Worm (Caenorhabditis elegans): ENCODE results near the gene F23H12.3.

F23H12.3 gene

DNA sequence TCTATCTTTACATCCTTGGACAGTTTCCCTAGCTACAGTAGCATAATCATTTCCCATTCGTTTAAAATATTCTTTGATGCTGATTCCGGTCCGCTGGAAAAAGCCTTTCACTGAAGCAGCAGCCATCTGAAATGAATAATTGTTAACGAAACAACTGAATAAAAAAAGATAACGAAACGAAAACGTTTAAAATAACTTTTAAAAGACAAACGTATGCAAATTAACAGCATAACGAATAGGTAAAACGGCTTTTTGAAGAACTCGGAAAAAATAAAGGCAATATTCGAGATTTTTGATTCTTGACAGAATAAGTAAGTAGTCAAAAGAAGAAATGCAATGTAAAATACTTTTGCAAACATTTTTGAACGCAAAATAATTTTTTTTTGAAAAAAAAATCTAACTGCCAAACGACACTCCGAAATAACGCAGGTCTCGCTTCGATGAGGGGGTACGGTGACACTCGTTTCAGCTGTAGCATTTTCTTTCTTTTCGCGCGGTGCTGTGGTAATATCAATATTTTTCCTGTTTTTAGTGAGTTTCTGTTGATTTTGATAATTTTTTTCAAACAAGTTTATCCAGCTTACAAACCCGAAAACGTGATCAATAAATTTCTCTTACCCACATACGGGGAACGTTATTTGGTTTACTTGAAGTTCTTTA is 26.9 kb upstream of the F23H12.3 start, which contains the start of the genes R04F11.5 and R04F11.2 (continued):
- TF ChIP-seq F10E7.11 (tag; optimal IDR thresholded peaks at IDR 0.05) (no peak), sea-2 (GFP tag; IDR thresholded peaks at IDR 0.05) (no peak), zfh-2 (GFP tag; conservative IDR thresholded peaks at IDR 0.05) (no peak), lir-1 (GFP tag; conservative IDR thresholded peaks at IDR 0.05) (no peak), ets-4 (GFP tag; optimal IDR thresholded peaks at IDR 0.05) (no peak), nhr-120 (GFP tag; IDR thresholded peaks at IDR 0.05) (no peak), mel-28 (tag; optimal IDR thresholded peaks at IDR 0.05; ENCODE audit: borderline replicate concordance) (no peak), ceh-40 (GFP tag; IDR thresholded peaks at IDR 0.05) (no peak), madf-10 (tag; optimal IDR thresholded peaks at IDR 0.05) (no peak), tbp1 (GFP tag; optimal IDR thresholded peaks at IDR 0.05) (peak; percentile 60), ztf-3 (GFP tag; optimal IDR thresholded peaks at IDR 0.05) (no peak), Y95B8A.8 (GFP tag; IDR thresholded peaks at IDR 0.05) (peak; percentile 79), atf-7 (tag; optimal IDR thresholded peaks at IDR 0.05) (no peak), lin-40 (tag; optimal IDR thresholded peaks at IDR 0.05) (peak; percentile 54), dpff-1 (tag; optimal IDR thresholded peaks at IDR 0.05) (no peak), F33H1.4 (GFP tag; IDR thresholded peaks at IDR 0.05) (peak; percentile 94), B0336.3 (GFP tag; IDR thresholded peaks at IDR 0.05) (no peak), attf-5 (GFP tag; optimal IDR thresholded peaks at IDR 0.05) (peak; percentile 88), nfya-1 (tag; optimal IDR thresholded peaks at IDR 0.05; ENCODE audit: borderline replicate concordance, insufficient read depth) (no peak), zim-3 (tag; optimal IDR thresholded peaks at IDR 0.05) (no peak), mcd-1 (GFP tag; IDR thresholded peaks at IDR 0.05) (peak; percentile 64), bed-1 (GFP tag; IDR thresholded peaks at IDR 0.05) (no peak), athp-1 (tag; optimal IDR thresholded peaks at IDR 0.05) (no peak), Y67H2A.10 (GFP tag; conservative IDR thresholded peaks at IDR 0.05) (no peak), efl-1 (GFP tag; optimal IDR thresholded peaks at IDR 0.05) (peak; percentile 82), attf-3 (GFP tag; conservative IDR thresholded peaks at IDR 0.05) (peak; percentile 99), let-607 (tag; optimal IDR thresholded peaks at IDR 0.05) (no peak), rcor-1 (GFP tag; IDR thresholded peaks at IDR 0.05) (peak; percentile 20; the same call in 1 of the 2 replicates), nfya-2 (GFP tag; IDR thresholded peaks at IDR 0.05) (no peak), madf-3 (GFP tag; IDR thresholded peaks at IDR 0.05) (0 out of 2 replicates have a peak, but pooled peaks have one; percentile 60), nhr-90 (tag; optimal IDR thresholded peaks at IDR 0.05) (no peak), F52B5.7 (tag; optimal IDR thresholded peaks at IDR 0.05) (no peak), F37B4.10 (GFP tag; IDR thresholded peaks at IDR 0.05) (no peak), ceh-100 (GFP tag; IDR thresholded peaks at IDR 0.05) (no peak), ekl-4 (GFP tag; IDR thresholded peaks at IDR 0.05) (no peak), ztf-6 (GFP tag; IDR thresholded peaks at IDR 0.05) (no peak), attf-6 (GFP tag; IDR thresholded peaks at IDR 0.05) (no peak), egl-44 (GFP tag; IDR thresholded peaks at IDR 0.05) (no peak), dpl-1 (GFP tag; optimal IDR thresholded peaks at IDR 0.05) (peak; percentile 72), pha-4 (tag; optimal IDR thresholded peaks at IDR 0.05) (no peak), hlh-26 (GFP tag; conservative IDR thresholded peaks at IDR 0.05) (no peak), sptf-2 (GFP tag; optimal IDR thresholded peaks at IDR 0.05) (no peak), dox-1 (GFP tag; IDR thresholded peaks at IDR 0.05) (peak; percentile 79), mes-4 (tag; optimal IDR thresholded peaks at IDR 0.05) (no peak), D2030.7 (GFP tag; IDR thresholded peaks at IDR 0.05) (peak; percentile 58), F23B12.7 (tag; optimal IDR thresholded peaks at IDR 0.05; ENCODE audit: insufficient read depth) (peak; percentile 66), somi-1 (GFP tag; optimal IDR thresholded peaks at IDR 0.05) (no peak)
